Fruit fly (Drosophila melanogaster): ENCODE data around the gene mdy.

- no peak for TF ChIP-seq pan (optimal IDR thresholded peaks at IDR 0.05)
- no peak for TF ChIP-seq usp (GFP tag; optimal IDR thresholded peaks at IDR 0.05)
Measured at dm6 chr2L:16850442-16850841, 34.0 kb downstream of the mdy start.
